Worm (Caenorhabditis elegans): Measurements from ENCODE around the gene F49H6.12.

ce11 chrV:17059987-17060386 lies 38.7 kb upstream of the F49H6.12 start, which contains the start of gene sri-66:
- no peak for TF ChIP-seq him-1 (tag; optimal IDR thresholded peaks at IDR 0.05)
- TF ChIP-seq dao-5 (tag; optimal IDR thresholded peaks at IDR 0.05): no peak
- TF ChIP-seq W03F9.2 (tag; optimal IDR thresholded peaks at IDR 0.05): no peak

All from whole organism, L4/young adult.